Worm (Caenorhabditis elegans): Measurements from ENCODE around the gene F56D5.3.

DNA sequence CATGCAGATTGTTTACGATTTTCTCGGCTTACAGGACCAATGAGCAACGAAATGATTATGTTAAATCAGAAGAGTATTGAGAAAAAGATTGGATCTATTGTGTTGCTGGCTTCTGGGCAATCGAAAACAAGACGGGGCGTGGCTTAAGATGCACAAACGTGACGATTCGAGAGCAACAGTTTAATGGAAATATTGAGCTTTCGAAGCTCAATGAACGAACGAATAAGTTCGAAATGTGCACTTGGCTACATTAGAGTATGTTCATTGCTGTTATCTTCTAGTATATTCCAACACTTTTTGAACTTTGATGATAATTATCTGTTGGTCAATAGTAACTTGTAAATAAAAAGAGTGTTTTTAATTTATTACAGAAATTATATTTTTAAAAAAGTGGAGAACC is 48.0 kb downstream of the F56D5.3 start, which contains the start of gene hsp-12.3:
- TF ChIP-seq nhr-179 (tag; optimal IDR thresholded peaks at IDR 0.05) (no peak), Y56A3A.18 (GFP tag; IDR thresholded peaks at IDR 0.05) (no peak)

Measured in whole organism, young adult.